Fruit fly (Drosophila melanogaster) whole organism, adult: ENCODE results near the gene CG34180.

Experiments used
- CG11617 ChIP-seq: fragments of 200-800 bp; sonication (Bioruptor generic); optimal IDR thresholded peaks from 2 replicates; lab custom pipeline; 2017; ENCODE audit warnings: mild to moderate bottlenecking, missing biosample characterization, missing genetic modification reagents, missing genetic modification characterization
- CG12768 ChIP-seq: fragments of 200-800 bp; sonication (Bioruptor generic); optimal IDR thresholded peaks from 2 replicates; lab custom pipeline; 2017; ENCODE audit warnings: missing biosample characterization, missing genetic modification characterization, mild to moderate bottlenecking, moderate library complexity, missing genetic modification reagents
- CG14711 ChIP-seq: fragments of 200-800 bp; sonication (Bioruptor generic); optimal IDR thresholded peaks from 2 replicates; lab custom pipeline; 2018; ENCODE audit warnings: missing biosample characterization, mild to moderate bottlenecking, missing genetic modification characterization, moderate library complexity
- CG1620 ChIP-seq: fragments of 200-800 bp; sonication (Bioruptor generic); optimal IDR thresholded peaks from 2 replicates; lab custom pipeline; 2016; ENCODE audit warnings: missing biosample characterization, missing genetic modification characterization
- Clk ChIP-seq: fragments of 200-800 bp; sonication (Bioruptor generic); optimal IDR thresholded peaks from 2 replicates; lab custom pipeline; 2017; ENCODE audit warnings: missing biosample characterization, missing genetic modification characterization
- Crg-1 ChIP-seq: fragments of 200-800 bp; sonication (Bioruptor generic); optimal IDR thresholded peaks from 2 replicates; lab custom pipeline; 2016; ENCODE audit warnings: missing biosample characterization, missing genetic modification characterization
- Hr96 ChIP-seq: fragments of 200-800 bp; sonication (Bioruptor generic); optimal IDR thresholded peaks from 2 replicates; lab custom pipeline; 2016; ENCODE audit warnings: missing biosample characterization, missing genetic modification characterization
- Mnt ChIP-seq: fragments of 200-800 bp; sonication (Bioruptor generic); optimal IDR thresholded peaks from 2 replicates; lab custom pipeline; 2016; ENCODE audit warnings: missing biosample characterization, mild to moderate bottlenecking, missing genetic modification characterization
- kay ChIP-seq: fragments of 200-800 bp; sonication (Bioruptor generic); peaks from one replicate; lab custom pipeline; 2016; ENCODE audit warnings: missing biosample characterization, missing genetic modification characterization, borderline replicate concordance
- tj ChIP-seq: fragments of 200-800 bp; sonication (Bioruptor generic); optimal IDR thresholded peaks from 3 replicates; lab custom pipeline; 2017; ENCODE audit warnings: missing biosample characterization, mild to moderate bottlenecking, missing genetic modification characterization, moderate library complexity

DNA sequence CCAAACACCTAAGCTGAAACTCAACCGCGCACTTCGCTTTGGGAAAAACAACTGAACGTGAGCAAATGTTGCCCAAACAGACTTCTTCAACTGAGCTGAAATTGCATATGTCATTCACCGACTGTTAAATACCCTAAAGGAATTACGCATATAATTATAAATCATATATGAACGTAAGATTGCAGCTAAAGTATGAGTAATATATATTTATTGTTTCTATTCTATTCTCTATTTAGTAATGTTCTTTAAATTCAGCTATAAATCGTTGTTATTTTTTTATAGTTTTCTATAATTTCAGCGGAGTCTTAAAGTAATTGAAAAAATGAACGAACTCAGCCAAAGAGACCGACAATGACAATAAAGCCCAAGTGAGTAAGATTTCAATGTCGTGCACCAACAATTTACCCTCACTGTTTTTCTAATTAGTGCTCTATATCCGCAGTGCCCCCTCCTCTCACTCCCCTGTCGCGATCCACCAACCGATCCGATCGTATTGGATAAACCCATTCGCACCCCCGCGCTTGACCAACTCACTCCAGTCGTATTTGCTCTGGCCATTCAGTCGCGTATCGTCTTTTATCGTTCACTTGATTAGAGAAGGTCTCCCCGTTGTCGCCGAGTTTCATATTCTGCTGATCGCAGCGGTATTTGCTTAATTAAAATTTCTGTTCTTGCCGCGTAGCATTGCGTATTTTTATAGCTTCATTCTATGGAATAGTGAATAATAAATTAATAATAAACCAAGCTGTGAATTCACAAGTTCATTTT is 47.8 kb upstream of the CG34180 start, which contains the start of gene CG9098:
- no peak for TF ChIP-seq CG11617 (GFP tag; lab: Kevin White, UChicago)
- no peak for TF ChIP-seq CG12768 (GFP tag; lab: Kevin White, UChicago)
- no peak for TF ChIP-seq Mnt (GFP tag; lab: Kevin White, UChicago)
- no peak for TF ChIP-seq Clk (GFP tag; lab: Kevin White, UChicago)
- TF ChIP-seq Hr96 (GFP tag; lab: Kevin White, UChicago) = no peak
- TF ChIP-seq kay (GFP tag; lab: Kevin White, UChicago) = no peak
- TF ChIP-seq tj = peak; percentile 91
- TF ChIP-seq CG1620 (GFP tag; lab: Kevin White, UChicago) = no peak
- TF ChIP-seq Crg-1 (GFP tag; lab: Kevin White, UChicago) = no peak
- no peak for TF ChIP-seq CG14711 (tag; lab: Kevin White, UChicago)
